4 fruit fly cellular contexts compared by ENCODE assay signal in genomic region chr2L:18796446-18796845, dm6.
A peak's percentile ranks its signal among the peaks of the same experiment; 100 is the strongest.
TF ChIP-seq lines count a peak whose summit lies in the region.

No protein-coding gene starts in this region.

- no peak for TF ChIP-seq CTCF in whole organism, embryonic (GFP tag; optimal IDR thresholded peaks at IDR 0.05; lab: Kevin White, UChicago)

TF ChIP-seq in whole organism, embryonic, 481 proteins besides CTCF, POLR2A, EP300 and RAD21 (continues in another document):
- TF ChIP-seq Jarid2 (GFP tag; optimal IDR thresholded peaks at IDR 0.05; lab: Kevin White, UChicago) (peak; percentile 32), CG8478 (optimal IDR thresholded peaks at IDR 0.05; lab: Kevin White, UChicago) (peak; percentile 64), CG11695 (GFP tag; IDR thresholded peaks at IDR 0.05; lab: Robert Waterston, UW) (no peak), dimm (GFP tag; IDR thresholded peaks at IDR 0.05; lab: Robert Waterston, UW) (no peak), CG31224 (GFP tag; IDR thresholded peaks at IDR 0.05; lab: Robert Waterston, UW) (no peak), CG6689 (GFP tag; IDR thresholded peaks at IDR 0.05; lab: Robert Waterston, UW) (no peak), hth (optimal IDR thresholded peaks at IDR 0.05; lab: Kevin White, UChicago) (no peak), unc-4 (GFP tag; IDR thresholded peaks at IDR 0.05; lab: Robert Waterston, UW; ENCODE audit: partially characterized antibody) (no peak), cas (GFP tag; IDR thresholded peaks at IDR 0.05; lab: Robert Waterston, UW) (no peak), CG17612 (GFP tag; IDR thresholded peaks at IDR 0.05; lab: Robert Waterston, UW) (no peak), klu (GFP tag; IDR thresholded peaks at IDR 0.05; lab: Robert Waterston, UW) (no peak), CG1832 (GFP tag; optimal IDR thresholded peaks at IDR 0.05; lab: Kevin White, UChicago) (peak; percentile 52), CG7786 (GFP tag; optimal IDR thresholded peaks at IDR 0.05; lab: Kevin White, UChicago) (no peak), Fer3 (tag; optimal IDR thresholded peaks at IDR 0.05; lab: Kevin White, UChicago) (no peak), Sox102F (GFP tag; optimal IDR thresholded peaks at IDR 0.05; lab: Kevin White, UChicago) (no peak), Ravus (GFP tag; IDR thresholded peaks at IDR 0.05; lab: Robert Waterston, UW) (no peak), Med (GFP tag; lab: Kevin White, UChicago) (peak; percentile 75), BEAF-32 (GFP tag; optimal IDR thresholded peaks at IDR 0.05; lab: Kevin White, UChicago) (no peak), rib (GFP tag; IDR thresholded peaks at IDR 0.05; lab: Robert Waterston, UW) (no peak), gsb-n (tag; optimal IDR thresholded peaks at IDR 0.05; lab: Kevin White, UChicago) (no peak), shn (GFP tag; optimal IDR thresholded peaks at IDR 0.05; lab: Kevin White, UChicago) (no peak), NFAT (GFP tag; IDR thresholded peaks at IDR 0.05; lab: Robert Waterston, UW) (no peak), zfh1 (GFP tag; IDR thresholded peaks at IDR 0.05; lab: Robert Waterston, UW) (no peak), bowl (GFP tag; IDR thresholded peaks at IDR 0.05; lab: Robert Waterston, UW) (no peak), CG6854 (GFP tag; optimal IDR thresholded peaks at IDR 0.05; lab: Kevin White, UChicago) (no peak)

TF ChIP-seq in whole organism, prepupa, 60 proteins besides CTCF, POLR2A, EP300 and RAD21:
- TF ChIP-seq Eip78C (GFP tag; lab: Kevin White, UChicago) (peak; percentile 10), Ets21C (GFP tag; optimal IDR thresholded peaks at IDR 0.05; lab: Kevin White, UChicago) (no peak)

TF ChIP-seq in whole organism, pupa, 21 proteins besides CTCF, POLR2A, EP300 and RAD21:
- TF ChIP-seq CG4496 (GFP tag; IDR thresholded peaks at IDR 0.05; lab: Robert Waterston, UW) (peak; percentile 21; the same call in 1 of the 3 replicates), CG34367 (tag; optimal IDR thresholded peaks at IDR 0.05; lab: Kevin White, UChicago) (no peak), CG12605 (GFP tag; IDR thresholded peaks at IDR 0.05; lab: Robert Waterston, UW) (no peak), CG8159 (tag; optimal IDR thresholded peaks at IDR 0.05; lab: Kevin White, UChicago) (no peak), CG17806 (tag; optimal IDR thresholded peaks at IDR 0.05; lab: Kevin White, UChicago) (no peak), EcR (GFP tag; optimal IDR thresholded peaks at IDR 0.05; lab: Kevin White, UChicago) (no peak), CG10348 (GFP tag; IDR thresholded peaks at IDR 0.05; lab: Robert Waterston, UW) (no peak), CG15710 (tag; optimal IDR thresholded peaks at IDR 0.05; lab: Kevin White, UChicago) (no peak)

TF ChIP-seq in whole organism, wandering third instar larva, 38 proteins besides CTCF, POLR2A, EP300 and RAD21:
- TF ChIP-seq Jra (GFP tag; optimal IDR thresholded peaks at IDR 0.05; lab: Kevin White, UChicago) (no peak), Dif (GFP tag; optimal IDR thresholded peaks at IDR 0.05; lab: Kevin White, UChicago; ENCODE audit: partially characterized antibody) (peak; percentile 7), h (GFP tag; optimal IDR thresholded peaks at IDR 0.05; lab: Kevin White, UChicago) (no peak), jim (GFP tag; optimal IDR thresholded peaks at IDR 0.05; lab: Kevin White, UChicago) (no peak), tai (GFP tag; optimal IDR thresholded peaks at IDR 0.05; lab: Kevin White, UChicago) (no peak), psq (GFP tag; optimal IDR thresholded peaks at IDR 0.05; lab: Kevin White, UChicago) (no peak), Hr78 (GFP tag; optimal IDR thresholded peaks at IDR 0.05; lab: Kevin White, UChicago) (no peak), OdsH (GFP tag; optimal IDR thresholded peaks at IDR 0.05; lab: Kevin White, UChicago) (no peak), Dfd (GFP tag; optimal IDR thresholded peaks at IDR 0.05; lab: Kevin White, UChicago) (peak; percentile 52), sv (GFP tag; optimal IDR thresholded peaks at IDR 0.05; lab: Kevin White, UChicago) (no peak)
